Fruit fly (Drosophila melanogaster): ENCODE results near the gene osa.

Gene osa

dm6 chr3R:17705899-17706831 is 12.0 kb downstream of the osa start:
- TF ChIP-seq insv (optimal IDR thresholded peaks at IDR 0.05) (no peak), psq (optimal IDR thresholded peaks at IDR 0.05) (no peak), Myc (optimal IDR thresholded peaks at IDR 0.05) (no peak), h (optimal IDR thresholded peaks at IDR 0.05) (no peak), ttk (optimal IDR thresholded peaks at IDR 0.05) (no peak), Sin3A (optimal IDR thresholded peaks at IDR 0.05) (no peak)

DNA sequence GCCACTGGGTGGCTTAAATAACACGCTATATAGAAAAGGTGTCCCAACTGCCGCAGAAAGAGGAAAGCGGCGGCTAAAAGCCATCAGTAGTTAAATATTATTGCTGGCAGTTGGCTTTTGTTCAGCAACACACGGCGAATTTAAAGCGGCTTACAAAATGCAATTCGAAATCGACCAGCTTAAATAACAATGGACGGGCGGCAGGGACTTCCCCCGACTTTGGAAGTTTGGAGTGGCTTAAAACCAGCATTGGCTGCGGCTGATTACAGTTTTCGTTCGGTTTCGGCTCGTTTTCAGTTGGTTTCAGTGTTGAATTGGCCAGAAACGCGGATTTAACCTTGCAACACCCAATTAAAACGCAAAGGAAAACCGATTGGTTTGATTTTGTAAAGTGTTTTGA is 13.0 kb downstream of the osa start:
- TF ChIP-seq psq (optimal IDR thresholded peaks at IDR 0.05) (no peak), ttk (optimal IDR thresholded peaks at IDR 0.05) (no peak), Sin3A (optimal IDR thresholded peaks at IDR 0.05) (no peak), h (optimal IDR thresholded peaks at IDR 0.05) (no peak), Myc (optimal IDR thresholded peaks at IDR 0.05) (no peak)

- no peak for TF ChIP-seq h (optimal IDR thresholded peaks at IDR 0.05)
- TF ChIP-seq ttk (optimal IDR thresholded peaks at IDR 0.05) = no peak
- no peak for TF ChIP-seq insv (optimal IDR thresholded peaks at IDR 0.05)
- TF ChIP-seq psq (optimal IDR thresholded peaks at IDR 0.05) = no peak
- TF ChIP-seq Sin3A (optimal IDR thresholded peaks at IDR 0.05) = no peak
- no peak for TF ChIP-seq Myc (optimal IDR thresholded peaks at IDR 0.05)
Observed at dm6 chr3R:17704538-17704854, 13.7 kb downstream of the osa start.

DNA sequence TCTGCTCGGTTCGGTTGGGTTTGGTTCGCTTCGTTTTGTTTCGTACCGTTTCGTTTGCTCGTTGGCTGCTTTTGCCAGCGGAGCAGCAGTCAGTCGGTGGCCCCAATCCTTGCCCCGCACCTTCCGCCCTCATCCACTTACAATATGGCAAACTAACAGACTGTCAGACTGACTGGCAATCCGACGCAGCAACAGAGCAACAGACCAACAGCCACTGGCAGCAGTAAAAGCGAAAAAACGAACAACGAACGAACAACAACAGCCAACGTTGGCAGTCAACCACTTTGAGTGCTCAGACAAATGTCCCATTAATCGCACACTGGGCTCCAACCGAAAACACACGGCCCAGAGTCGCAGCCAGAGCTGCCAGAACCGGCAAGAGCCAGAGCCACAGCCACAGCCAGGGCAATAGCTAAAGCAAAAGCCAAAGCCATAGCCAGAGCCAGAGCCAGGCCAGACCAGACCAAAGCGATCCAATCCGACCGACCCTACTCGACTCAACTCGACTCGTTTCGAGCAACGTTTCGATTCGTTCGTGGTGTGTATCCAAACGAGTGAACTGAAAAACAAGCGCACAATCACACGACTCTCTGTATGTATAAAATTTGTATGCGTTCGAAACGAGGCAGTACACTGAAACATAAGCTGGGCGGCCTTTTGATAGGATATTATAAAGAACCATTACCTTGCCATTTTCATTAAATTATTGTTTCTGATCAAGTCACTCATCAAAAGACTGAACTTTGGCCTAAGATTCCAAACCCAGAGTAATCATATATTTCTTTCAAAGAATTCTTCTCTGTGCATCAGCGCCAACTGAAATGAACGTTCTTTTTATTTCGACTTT is 14.2 kb downstream of the osa start:
- TF ChIP-seq ttk (optimal IDR thresholded peaks at IDR 0.05) (no peak), Myc (optimal IDR thresholded peaks at IDR 0.05) (no peak), Sin3A (optimal IDR thresholded peaks at IDR 0.05) (no peak), insv (optimal IDR thresholded peaks at IDR 0.05) (no peak), h (optimal IDR thresholded peaks at IDR 0.05) (no peak), psq (optimal IDR thresholded peaks at IDR 0.05) (no peak)

dm6 chr3R:17703024-17703690 is 15.0 kb downstream of the osa start:
- TF ChIP-seq insv (optimal IDR thresholded peaks at IDR 0.05) (no peak), psq (optimal IDR thresholded peaks at IDR 0.05) (no peak), h (optimal IDR thresholded peaks at IDR 0.05) (no peak), Sin3A (optimal IDR thresholded peaks at IDR 0.05) (no peak), Myc (optimal IDR thresholded peaks at IDR 0.05) (no peak), ttk (optimal IDR thresholded peaks at IDR 0.05) (no peak)

DNA sequence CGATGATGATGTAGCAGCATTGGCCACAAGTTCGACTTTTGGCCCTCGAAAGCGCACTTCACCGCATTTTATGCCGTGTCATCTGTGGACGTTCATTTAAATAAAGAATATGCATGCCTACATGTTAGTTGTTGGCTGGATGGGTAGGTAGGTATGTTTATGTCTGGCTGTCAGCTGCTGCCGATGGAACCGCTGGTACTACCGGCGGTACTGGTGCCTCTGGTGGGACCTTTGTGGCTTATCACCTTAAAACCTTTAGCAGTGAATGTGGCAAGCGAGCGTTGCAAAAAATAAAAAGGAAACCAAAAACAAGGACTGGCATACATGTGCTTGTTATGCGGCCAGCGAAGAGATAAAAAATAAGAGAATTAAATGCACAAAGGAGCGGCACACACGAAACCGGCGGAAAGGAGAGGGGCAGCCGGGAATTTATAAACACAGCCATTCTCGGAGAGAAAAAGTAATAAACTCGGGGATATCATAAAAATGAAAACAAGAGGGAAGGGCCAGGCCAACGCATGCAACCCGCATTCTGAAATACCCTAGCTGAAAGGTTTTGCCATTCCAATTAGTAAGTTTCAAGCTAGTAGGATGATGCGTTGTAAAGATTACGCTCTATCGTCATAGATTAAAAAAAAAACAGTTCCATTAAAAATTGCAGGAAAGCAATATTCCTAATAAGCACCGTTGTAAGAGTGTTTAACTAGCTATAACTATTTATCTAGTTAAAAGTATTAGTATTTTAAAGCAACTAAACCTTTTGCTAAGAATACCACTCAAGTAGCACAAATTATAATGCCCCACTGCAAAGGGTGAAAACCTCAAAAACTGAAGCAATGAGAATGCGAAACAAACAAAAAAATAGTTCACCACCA is 15.9 kb downstream of the osa start:
- TF ChIP-seq psq (optimal IDR thresholded peaks at IDR 0.05) (no peak), insv (optimal IDR thresholded peaks at IDR 0.05) (no peak), h (optimal IDR thresholded peaks at IDR 0.05) (no peak), ttk (optimal IDR thresholded peaks at IDR 0.05) (no peak)

- no peak for TF ChIP-seq insv (optimal IDR thresholded peaks at IDR 0.05)
- TF ChIP-seq Sin3A (optimal IDR thresholded peaks at IDR 0.05) = no peak
- no peak for TF ChIP-seq ttk (optimal IDR thresholded peaks at IDR 0.05)
- no peak for TF ChIP-seq psq (optimal IDR thresholded peaks at IDR 0.05)
- TF ChIP-seq Myc (optimal IDR thresholded peaks at IDR 0.05) = no peak
Observed at dm6 chr3R:17701131-17701593, 17.0 kb downstream of the osa start.

DNA sequence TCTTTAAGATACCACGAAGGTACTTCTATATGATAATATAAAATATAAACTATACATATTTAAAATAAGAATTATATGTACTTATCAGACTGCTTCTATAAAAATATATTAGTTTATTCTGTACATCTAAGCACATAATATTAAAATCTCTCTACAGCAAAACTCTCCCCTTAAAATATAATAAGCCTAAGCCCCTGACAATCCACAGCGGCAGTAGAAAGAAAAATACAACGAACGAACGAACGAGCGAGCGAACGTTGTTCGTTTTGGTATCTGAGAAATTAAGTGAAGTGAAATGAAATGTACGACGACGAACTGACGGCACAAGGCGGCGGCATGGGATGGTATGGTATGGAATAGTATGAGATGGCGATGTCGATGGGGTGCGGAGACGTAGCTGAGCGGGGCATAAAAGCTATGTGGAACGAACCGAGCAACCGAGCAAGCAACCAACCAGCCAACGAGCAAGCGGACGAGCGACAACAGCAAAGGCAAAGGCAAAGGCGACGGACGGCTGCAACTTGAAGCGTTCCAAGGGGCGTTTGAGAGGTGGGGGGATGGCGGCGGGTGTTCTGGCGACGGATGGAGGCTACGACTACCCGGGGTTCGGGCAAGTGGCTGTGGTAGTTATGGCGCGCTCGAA is 17.5 kb downstream of the osa start:
- no peak for TF ChIP-seq insv (optimal IDR thresholded peaks at IDR 0.05)
- TF ChIP-seq Sin3A (optimal IDR thresholded peaks at IDR 0.05) = no peak
- TF ChIP-seq ttk (optimal IDR thresholded peaks at IDR 0.05) = no peak
- TF ChIP-seq psq (optimal IDR thresholded peaks at IDR 0.05) = no peak
- TF ChIP-seq h (optimal IDR thresholded peaks at IDR 0.05) = no peak
- TF ChIP-seq Myc (optimal IDR thresholded peaks at IDR 0.05) = no peak

DNA sequence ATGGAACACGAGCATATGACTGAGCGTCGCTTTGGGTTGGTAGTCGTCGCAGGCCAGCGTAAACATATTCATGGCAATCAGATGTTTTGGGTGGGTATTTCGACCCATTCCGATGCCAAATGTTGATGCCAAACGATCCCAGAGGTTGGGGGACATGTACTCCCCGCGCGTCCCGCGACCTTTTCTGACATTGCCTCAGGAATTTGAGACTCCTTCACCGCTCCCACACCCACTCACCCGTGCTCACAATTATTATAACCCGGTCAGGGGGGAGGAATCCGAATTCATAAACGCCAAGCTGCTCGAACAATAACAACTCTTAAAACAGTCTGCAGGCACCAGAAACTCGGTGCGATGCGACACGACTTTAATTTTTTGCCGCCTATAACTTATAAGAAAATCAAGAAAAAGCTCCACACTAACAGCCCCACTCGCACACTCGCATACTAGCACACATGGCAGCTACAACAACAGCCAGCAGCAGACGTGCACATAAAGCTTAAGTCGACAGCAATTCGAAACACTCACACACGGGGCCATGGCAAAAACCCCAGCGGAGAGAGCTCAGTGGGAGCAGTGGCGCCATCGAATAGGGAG is 18.2 kb downstream of the osa start:
- TF ChIP-seq psq (optimal IDR thresholded peaks at IDR 0.05) (no peak), ttk (optimal IDR thresholded peaks at IDR 0.05) (no peak), insv (optimal IDR thresholded peaks at IDR 0.05) (no peak), Myc (optimal IDR thresholded peaks at IDR 0.05) (no peak), Sin3A (optimal IDR thresholded peaks at IDR 0.05) (no peak), h (optimal IDR thresholded peaks at IDR 0.05) (no peak)

DNA sequence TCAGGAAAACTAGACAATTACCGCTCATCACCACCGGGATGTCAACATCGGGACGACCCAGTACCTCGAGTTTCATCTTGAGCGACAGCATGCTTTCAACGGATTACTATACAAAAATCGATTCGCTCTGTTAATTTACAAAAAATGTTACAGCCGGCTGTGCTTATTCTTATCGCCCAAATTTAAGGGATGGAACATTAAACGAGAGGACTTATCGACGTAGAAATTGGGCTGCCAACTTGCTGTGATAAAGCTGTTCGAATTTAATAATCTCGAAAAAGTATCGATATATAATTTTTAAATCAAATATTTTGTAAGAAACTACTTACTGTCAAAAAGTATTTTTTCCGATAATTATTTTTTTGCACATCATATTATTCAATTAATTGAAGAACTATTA is 31.3 kb downstream of the osa start, which contains the start of gene CG31249:
Gene CG31249, minus strand, starts transcription at position 197 of the 400 bp plus-strand sequence.
- TF ChIP-seq h (optimal IDR thresholded peaks at IDR 0.05) (no peak), ttk (optimal IDR thresholded peaks at IDR 0.05) (no peak)

Data from Kc167 (cell line).